Worm (Caenorhabditis elegans) whole organism, young adult: ENCODE results near the gene T23B5.6.

Experiments
- ama-1 ChIP-seq, 3 experiments: fragments of 150-350 bp in 1 of 3; sonication (generic microtip) in 2 of 3; optimal IDR thresholded peaks; 2 replicates each; lab custom pipeline; 2014 to 2018; ENCODE audit warnings: missing biosample characterization in 2 of 3, missing genetic modification characterization in 2 of 3, missing genetic modification reagents in 2 of 3
- ceh-40 ChIP-seq: fragments of 200-800 bp; sonication (Bioruptor generic); IDR thresholded peaks from 2 replicates; pipeline ENCODE4 v1.3.6; 2022; ENCODE audit warnings: missing genetic modification characterization, missing compliant biosample characterization
- dpff-1 ChIP-seq: sonication (generic microtip); optimal IDR thresholded peaks from 2 replicates; lab custom pipeline; 2017; ENCODE audit warnings: mild to moderate bottlenecking, missing genetic modification characterization, missing compliant biosample characterization
- mel-28 ChIP-seq: sonication (generic microtip); optimal IDR thresholded peaks from 2 replicates; lab custom pipeline; 2016; ENCODE audit warnings: borderline replicate concordance, mild to moderate bottlenecking, missing genetic modification characterization, missing compliant biosample characterization
- snpc-4 ChIP-seq, 5 experiments: fragments of 150-350 bp in 1 of 5; sonication (generic microtip) in 4 of 5; optimal IDR thresholded peaks; 2 replicates each; lab custom pipeline; 2014 to 2018; ENCODE audit warnings: missing genetic modification characterization in 5 of 5, missing biosample characterization in 3 of 5, antibody characterized with exemption in 2 of 5, mild to moderate bottlenecking in 2 of 5, missing compliant biosample characterization in 2 of 5, missing genotype in 2 of 5, moderate library complexity in 2 of 5, missing genetic modification reagents in 1 of 5

- no peak for TF ChIP-seq ceh-40 (GFP tag; lab: Robert Waterston, UW)
- no peak for TF ChIP-seq dpff-1
- no peak for TF ChIP-seq snpc-4 (GFP tag; optimal IDR thresholded peaks at IDR 0.05; lab: Kevin White, UChicago)
- no peak for TF ChIP-seq snpc-4 (tag; optimal IDR thresholded peaks at IDR 0.05; lab: Kevin White, UChicago)
- no peak for TF ChIP-seq ama-1 (optimal IDR thresholded peaks at IDR 0.05; lab: Kevin White, UChicago)
- no peak for TF ChIP-seq ama-1 (GFP tag; optimal IDR thresholded peaks at IDR 0.05; lab: Kevin White, UChicago)
- TF ChIP-seq mel-28 (tag; lab: Kevin White, UChicago) = no peak
These were observed 42.6 kb upstream of the T23B5.6 start, which contains the start of gene idpp-7 for ce11 chrIV:12719664-12720063.
